Worm (Caenorhabditis elegans): ENCODE results near the gene F59E11.6.

F59E11.6 gene

ce11 chrV:8991679-8992078 lies at the start of gene F59E11.6:
TSS of gene F59E11.6 (plus strand) at chrV:8991789.
- TF ChIP-seq unc-62 (GFP tag; optimal IDR thresholded peaks at IDR 0.05): no peak

ce11 chrV:8942437-8942978 lies 49.1 kb upstream of the F59E11.6 start:
- TF ChIP-seq unc-62 (GFP tag; optimal IDR thresholded peaks at IDR 0.05): no peak

ce11 chrV:8943963-8944362 lies 47.6 kb upstream of the F59E11.6 start, which contains the start of gene T19A5.3:
TSS of gene T19A5.3 (minus strand) at chrV:8944063.
- no peak for TF ChIP-seq unc-62 (GFP tag; optimal IDR thresholded peaks at IDR 0.05)

ce11 chrV:8944481-8944880 lies 47.1 kb upstream of the F59E11.6 start:
- no peak for TF ChIP-seq unc-62 (GFP tag; optimal IDR thresholded peaks at IDR 0.05)

ce11 chrV:8946142-8946541 lies 45.4 kb upstream of the F59E11.6 start:
- TF ChIP-seq unc-62 (GFP tag; optimal IDR thresholded peaks at IDR 0.05): no peak

- no peak for TF ChIP-seq unc-62 (GFP tag; optimal IDR thresholded peaks at IDR 0.05)
Measured at ce11 chrV:8947499-8947898, 44.1 kb upstream of the F59E11.6 start, which contains the start of gene gck-1. TSS of gene gck-1 (plus strand) at chrV:8947799.

- TF ChIP-seq unc-62 (GFP tag; optimal IDR thresholded peaks at IDR 0.05): no peak
Measured at ce11 chrV:8948365-8948764, 43.2 kb upstream of the F59E11.6 start.

ce11 chrV:8948996-8949395 lies 42.6 kb upstream of the F59E11.6 start:
- TF ChIP-seq unc-62 (GFP tag; optimal IDR thresholded peaks at IDR 0.05): no peak

ce11 chrV:8949873-8950272 lies 41.7 kb upstream of the F59E11.6 start:
- no peak for TF ChIP-seq unc-62 (GFP tag; optimal IDR thresholded peaks at IDR 0.05)

- TF ChIP-seq unc-62 (GFP tag; optimal IDR thresholded peaks at IDR 0.05): no peak
Measured at ce11 chrV:8956387-8957095, 35.0 kb upstream of the F59E11.6 start, which contains the start of gene ttc-17. TSS of gene ttc-17 (plus strand) at chrV:8957045.

ce11 chrV:8964055-8964758 lies 27.4 kb upstream of the F59E11.6 start, which contains the start of gene nhr-44:
TSS of gene nhr-44 (minus strand) at chrV:8964105.
- no peak for TF ChIP-seq unc-62 (GFP tag; optimal IDR thresholded peaks at IDR 0.05)

- no peak for TF ChIP-seq unc-62 (GFP tag; optimal IDR thresholded peaks at IDR 0.05)
Measured at ce11 chrV:8966086-8966485, 25.5 kb upstream of the F59E11.6 start, which contains the start of gene nhr-219. TSS of gene nhr-219 (minus strand) at chrV:8966186.

- no peak for TF ChIP-seq unc-62 (GFP tag; optimal IDR thresholded peaks at IDR 0.05)
Measured at ce11 chrV:8972271-8972670, 19.3 kb upstream of the F59E11.6 start, which contains the start of gene nhr-195. TSS of gene nhr-195 (minus strand) at chrV:8972371.

- TF ChIP-seq unc-62 (GFP tag; optimal IDR thresholded peaks at IDR 0.05): no peak
Measured at ce11 chrV:8974889-8975422, 16.6 kb upstream of the F59E11.6 start, which contains the start of gene nhr-143. TSS of gene nhr-143 (minus strand) at chrV:8974939.

- no peak for TF ChIP-seq unc-62 (GFP tag; optimal IDR thresholded peaks at IDR 0.05)
Measured at ce11 chrV:8977895-8978294, 13.7 kb upstream of the F59E11.6 start.

- TF ChIP-seq unc-62 (GFP tag; optimal IDR thresholded peaks at IDR 0.05): no peak
Measured at ce11 chrV:8980845-8981244, 10.7 kb upstream of the F59E11.6 start, which contains the start of gene str-84. TSS of gene str-84 (minus strand) at chrV:8980945.

Measured in whole organism, dauer.